Worm (Caenorhabditis elegans): ENCODE results near the gene F58E2.3.

DNA sequence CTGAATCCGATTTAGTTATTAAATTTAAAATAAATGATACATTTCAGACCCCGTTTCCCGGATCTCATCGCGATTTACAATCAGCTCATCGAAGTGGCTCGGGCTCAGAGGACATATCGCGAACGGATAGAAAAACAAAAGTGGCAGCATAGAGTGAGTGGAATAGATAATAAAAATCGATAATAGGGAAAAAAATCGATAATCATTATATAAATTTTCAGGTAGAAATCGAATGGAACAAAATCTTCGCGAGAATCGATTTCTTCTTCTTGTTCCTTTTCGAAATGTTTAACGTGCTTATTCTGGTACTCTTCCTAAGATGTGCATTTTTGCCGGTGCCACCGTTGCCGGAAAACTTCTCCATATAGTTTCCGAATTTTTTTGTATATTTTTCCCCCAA lies 48.5 kb upstream of the F58E2.3 start:
- TF ChIP-seq ztf-4 (tag; optimal IDR thresholded peaks at IDR 0.05) (no peak), lin-13 (GFP tag; optimal IDR thresholded peaks at IDR 0.05) (no peak), nhr-12 (tag; optimal IDR thresholded peaks at IDR 0.05) (no peak)
